Worm (Caenorhabditis elegans): Measurements from ENCODE around the gene T16G1.9.

Gene T16G1.9

DNA sequence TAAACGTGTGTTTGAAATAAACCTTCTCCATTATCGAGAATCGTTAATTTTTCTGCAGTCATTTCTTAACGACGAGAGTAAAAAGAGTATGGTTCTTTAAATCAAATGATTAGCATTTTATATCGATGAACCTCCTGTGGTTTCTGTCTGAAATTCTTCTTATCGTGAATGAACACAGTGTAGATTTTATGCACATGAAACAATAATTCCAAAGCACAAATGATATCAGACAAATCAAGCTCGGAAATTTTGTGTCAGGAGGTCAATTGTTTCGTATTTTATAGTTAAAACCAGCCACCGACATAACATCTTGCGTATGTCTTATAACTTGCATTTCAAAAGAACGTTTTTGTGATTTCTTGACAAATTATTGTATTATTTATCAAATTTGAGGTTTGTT lies 13.6 kb downstream of the T16G1.9 start, which contains the start of gene T16G1.6:
Gene T16G1.6, minus strand, starts transcription at position 77 of the 400 bp plus-strand sequence.
- TF ChIP-seq sma-9 (GFP tag; optimal IDR thresholded peaks at IDR 0.05), result peak; percentile 65
- no peak for TF ChIP-seq sma-9 (tag; optimal IDR thresholded peaks at IDR 0.05)
- peak; percentile 70 for TF ChIP-seq fos-1 (tag; optimal IDR thresholded peaks at IDR 0.05)
- no peak for TF ChIP-seq zag-1 (tag; optimal IDR thresholded peaks at IDR 0.05)
- no peak for TF ChIP-seq unc-55 (GFP tag; optimal IDR thresholded peaks at IDR 0.05)

- TF ChIP-seq sma-9 (GFP tag; optimal IDR thresholded peaks at IDR 0.05), result peak; percentile 72
- no peak for TF ChIP-seq sma-9 (tag; optimal IDR thresholded peaks at IDR 0.05)
- TF ChIP-seq fos-1 (tag; optimal IDR thresholded peaks at IDR 0.05), result peak; percentile 67
- no peak for TF ChIP-seq gmeb-1 (tag; optimal IDR thresholded peaks at IDR 0.05)
- no peak for TF ChIP-seq ama-1 (optimal IDR thresholded peaks at IDR 0.05)
- no peak for TF ChIP-seq ceh-82 (tag; optimal IDR thresholded peaks at IDR 0.05)
Measured at ce11 chrV:12934976-12935375, 15.7 kb downstream of the T16G1.9 start, which contains the start of gene T16G1.7. TSS of gene T16G1.7 (minus strand) at chrV:12935112.

DNA sequence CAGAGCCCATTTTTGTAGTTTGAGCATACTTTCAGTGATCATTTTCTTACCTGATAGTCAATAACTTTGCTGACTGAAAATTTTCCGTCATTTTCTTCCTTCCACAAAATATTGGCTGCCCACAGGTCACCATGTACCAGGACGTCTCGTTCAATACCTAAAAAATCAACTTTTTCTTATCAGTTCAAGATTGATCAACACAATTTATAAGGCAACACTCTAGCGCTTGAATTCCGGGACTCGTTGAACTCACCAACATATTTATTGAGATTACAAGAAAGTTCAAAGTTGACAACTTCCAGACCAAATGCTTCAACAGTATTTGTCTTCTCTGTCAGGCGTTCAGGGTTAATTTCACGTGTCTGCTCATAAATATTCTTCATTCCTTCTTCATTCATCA lies 17.0 kb downstream of the T16G1.9 start:
- TF ChIP-seq dmd-4 (tag; optimal IDR thresholded peaks at IDR 0.05), result no peak
- TF ChIP-seq peb-1 (tag; optimal IDR thresholded peaks at IDR 0.05), result no peak
- peak; percentile 35 for TF ChIP-seq fos-1 (tag; optimal IDR thresholded peaks at IDR 0.05)

DNA sequence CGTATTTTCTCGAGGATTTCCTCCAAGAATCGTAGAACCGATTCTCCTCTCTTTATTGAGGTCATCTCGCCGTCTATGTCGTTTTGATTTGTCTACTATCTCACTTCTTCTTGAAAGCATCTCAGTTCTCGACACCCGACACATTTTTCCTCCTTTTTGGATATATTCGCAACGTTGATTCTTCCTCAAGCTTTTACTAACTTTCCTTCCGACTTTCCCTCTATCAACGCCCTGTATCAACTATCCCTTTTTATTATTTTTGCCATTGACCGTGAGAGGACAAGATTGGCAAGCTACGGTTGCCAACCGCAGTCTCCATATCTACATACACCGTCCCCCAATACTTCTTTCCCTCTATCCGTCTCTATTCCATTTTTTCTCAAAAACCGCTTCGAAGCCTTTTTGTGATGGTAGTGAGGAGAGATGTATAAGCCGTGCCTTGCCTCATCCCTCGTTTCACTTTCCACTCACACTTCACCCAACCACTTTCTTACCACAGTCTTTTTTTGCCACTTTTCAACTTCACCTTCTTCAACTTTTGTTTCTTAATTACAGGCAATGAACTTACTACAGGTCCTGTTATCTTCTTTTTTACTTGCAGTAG lies 21.6 kb downstream of the T16G1.9 start, which contains the start of gene T16G1.2:
Gene T16G1.2, plus strand, starts transcription at position 554 of the 604 bp plus-strand sequence.
- TF ChIP-seq crh-2 (tag; optimal IDR thresholded peaks at IDR 0.05) (no peak), sma-3 (GFP tag; optimal IDR thresholded peaks at IDR 0.05) (no peak), gmeb-1 (tag; optimal IDR thresholded peaks at IDR 0.05) (no peak), nhr-6 (tag; optimal IDR thresholded peaks at IDR 0.05) (no peak), ztf-11 (tag; optimal IDR thresholded peaks at IDR 0.05) (no peak), fos-1 (tag; optimal IDR thresholded peaks at IDR 0.05) (no peak), blmp-1 (tag; optimal IDR thresholded peaks at IDR 0.05; ENCODE audit: insufficient read depth) (peak; percentile 21)

- no peak for TF ChIP-seq aly-2 (tag; optimal IDR thresholded peaks at IDR 0.05)
- no peak for TF ChIP-seq ZK546.5 (tag; optimal IDR thresholded peaks at IDR 0.05)
- TF ChIP-seq sma-3 (GFP tag; optimal IDR thresholded peaks at IDR 0.05), result no peak
- TF ChIP-seq nhr-129 (tag; optimal IDR thresholded peaks at IDR 0.05), result no peak
- TF ChIP-seq sem-4 (tag; optimal IDR thresholded peaks at IDR 0.05), result no peak
Measured at ce11 chrV:12924128-12924527, 26.5 kb downstream of the T16G1.9 start, which contains the start of gene pqn-67. TSS of gene pqn-67 (plus strand) at chrV:12924428.

DNA sequence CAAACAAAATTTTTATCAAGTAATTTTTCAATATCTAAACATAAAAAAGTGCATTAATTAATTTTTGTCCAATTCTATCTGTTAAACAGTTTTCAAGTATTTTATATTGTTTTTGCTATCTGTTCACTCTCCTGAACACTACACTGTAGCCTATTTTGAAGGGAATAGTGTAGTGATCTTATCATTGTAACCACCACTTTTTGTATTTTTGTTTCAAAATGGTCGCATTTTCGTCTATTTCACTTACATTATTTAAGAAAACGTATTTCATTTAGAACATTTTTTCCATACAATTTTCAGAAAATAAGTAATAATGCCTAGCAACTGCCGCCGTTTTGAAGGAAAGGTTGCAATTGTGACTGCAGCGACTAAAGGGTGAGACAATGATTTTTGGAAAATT lies 28.4 kb downstream of the T16G1.9 start, which contains the start of gene dhrs-4:
Gene dhrs-4, plus strand, starts transcription at position 301 of the 400 bp plus-strand sequence.
- TF ChIP-seq Y55F3AM.14 (GFP tag; optimal IDR thresholded peaks at IDR 0.05) (no peak), lin-13 (GFP tag; optimal IDR thresholded peaks at IDR 0.05) (no peak), nhr-6 (tag; optimal IDR thresholded peaks at IDR 0.05) (no peak), snpc-4 (tag; optimal IDR thresholded peaks at IDR 0.05) (no peak), egl-27 (tag; optimal IDR thresholded peaks at IDR 0.05) (no peak), C34F6.9 (tag; optimal IDR thresholded peaks at IDR 0.05) (no peak), nhr-237 (tag; optimal IDR thresholded peaks at IDR 0.05) (no peak), elt-1 (tag; optimal IDR thresholded peaks at IDR 0.05) (no peak), nhr-77 (tag; optimal IDR thresholded peaks at IDR 0.05) (no peak), zag-1 (tag; optimal IDR thresholded peaks at IDR 0.05) (no peak), lin-11 (tag; optimal IDR thresholded peaks at IDR 0.05) (no peak), ceh-82 (tag; optimal IDR thresholded peaks at IDR 0.05) (no peak), sma-3 (GFP tag; optimal IDR thresholded peaks at IDR 0.05) (no peak), unc-62 (GFP tag; optimal IDR thresholded peaks at IDR 0.05) (no peak), nhr-129 (tag; optimal IDR thresholded peaks at IDR 0.05) (no peak), crh-2 (tag; optimal IDR thresholded peaks at IDR 0.05) (no peak), nhr-25 (tag; optimal IDR thresholded peaks at IDR 0.05) (no peak), mab-5 (tag; optimal IDR thresholded peaks at IDR 0.05) (no peak), aly-2 (tag; optimal IDR thresholded peaks at IDR 0.05) (no peak), mdl-1 (tag; optimal IDR thresholded peaks at IDR 0.05) (no peak)
